Worm (Caenorhabditis elegans): ENCODE measurements around the gene rps-21.

Gene rps-21

ce11 chrIII:7192942-7193665, 3.7 kb upstream of the rps-21 start, which contains the start of gene mec-14:
Gene mec-14 (minus strand): TSS chrIII:7192992.
- TF ChIP-seq unc-86 (tag; optimal IDR thresholded peaks at IDR 0.05) (peak; percentile 39), ceh-88 (GFP tag; IDR thresholded peaks at IDR 0.05) (no peak), nhr-84 (tag; optimal IDR thresholded peaks at IDR 0.05) (no peak)

ce11 chrIII:7188300-7189052, 955 bp downstream of the rps-21 start, which contains the start of the genes F37C12.21 and F37C12.10:
Gene F37C12.21 (plus strand): TSS chrIII:7188357.
Gene F37C12.10 (minus strand): TSS chrIII:7188384.
- TF ChIP-seq pag-3 (tag; optimal IDR thresholded peaks at IDR 0.05; ENCODE audit: borderline replicate concordance, insufficient read depth) (no peak), grh-1 (GFP tag; IDR thresholded peaks at IDR 0.05) (no peak), elt-2 (tag; optimal IDR thresholded peaks at IDR 0.05) (peak; percentile 37), efl-1 (optimal IDR thresholded peaks at IDR 0.05) (no peak), efl-1 (GFP tag; optimal IDR thresholded peaks at IDR 0.05 in 1 of 2) (peak in 1 of 2 experiments; percentile 14), nhr-11 (tag; optimal IDR thresholded peaks at IDR 0.05) (no peak), lsy-2 (tag; optimal IDR thresholded peaks at IDR 0.05) (peak in 1 of 2 experiments; percentile 5), fos-1 (tag; optimal IDR thresholded peaks at IDR 0.05) (no peak)

- TF ChIP-seq ets-5 (GFP tag; IDR thresholded peaks at IDR 0.05) (no peak), fkh-8 (tag; optimal IDR thresholded peaks at IDR 0.05) (no peak), fkh-4 (tag; optimal IDR thresholded peaks at IDR 0.05; ENCODE audit: borderline replicate concordance) (no peak), xbp-1 (tag; optimal IDR thresholded peaks at IDR 0.05) (no peak), dpl-1 (GFP tag; optimal IDR thresholded peaks at IDR 0.05) (no peak), nhr-237 (tag; optimal IDR thresholded peaks at IDR 0.05) (no peak), unc-130 (tag; optimal IDR thresholded peaks at IDR 0.05) (no peak), nhr-28 (tag; optimal IDR thresholded peaks at IDR 0.05) (no peak), mdl-1 (tag; optimal IDR thresholded peaks at IDR 0.05) (no peak), nhr-71 (tag; optimal IDR thresholded peaks at IDR 0.05) (no peak), unc-62 (GFP tag; optimal IDR thresholded peaks at IDR 0.05) (no peak), nhr-84 (tag; optimal IDR thresholded peaks at IDR 0.05) (no peak), zip-4 (GFP tag; optimal IDR thresholded peaks at IDR 0.05) (no peak), skn-1 (tag; optimal IDR thresholded peaks at IDR 0.05) (no peak), unc-98 (GFP tag; IDR thresholded peaks at IDR 0.05) (no peak), ceh-88 (GFP tag; IDR thresholded peaks at IDR 0.05) (no peak), C16A3.4 (tag; optimal IDR thresholded peaks at IDR 0.05) (no peak), elt-3 (tag; optimal IDR thresholded peaks at IDR 0.05) (no peak), aha-1 (tag; optimal IDR thresholded peaks at IDR 0.05) (no peak)
Observed at ce11 chrIII:7185473-7185872, 4.0 kb downstream of the rps-21 start, which contains the start of gene F37C12.14. Gene F37C12.14 (minus strand): TSS chrIII:7185573.

ce11 chrIII:7184022-7184421, 5.4 kb downstream of the rps-21 start, which contains the start of gene yju-2:
Gene yju-2 (plus strand): TSS chrIII:7184336.
- TF ChIP-seq nhr-90 (tag; optimal IDR thresholded peaks at IDR 0.05; ENCODE audit: poor library complexity), result peak; percentile 41
- no peak for TF ChIP-seq Y116A8C.19 (tag; optimal IDR thresholded peaks at IDR 0.05; ENCODE audit: borderline replicate concordance)
- TF ChIP-seq ama-1 (optimal IDR thresholded peaks at IDR 0.05), result peak; percentile 31
- TF ChIP-seq vab-15 (tag; optimal IDR thresholded peaks at IDR 0.05), result peak; percentile 1
- TF ChIP-seq unc-30 (tag; optimal IDR thresholded peaks at IDR 0.05), result no peak
- TF ChIP-seq ztf-4 (tag; optimal IDR thresholded peaks at IDR 0.05), result peak; percentile 28
- peak; percentile 69 for TF ChIP-seq nhr-71 (tag; optimal IDR thresholded peaks at IDR 0.05)
- peak; percentile 13 for TF ChIP-seq tbx-2 (tag; optimal IDR thresholded peaks at IDR 0.05)
- peak; percentile 70 for TF ChIP-seq lin-13 (GFP tag; optimal IDR thresholded peaks at IDR 0.05)
- TF ChIP-seq mef-2 (tag; optimal IDR thresholded peaks at IDR 0.05), result no peak
- TF ChIP-seq fos-1 (tag; optimal IDR thresholded peaks at IDR 0.05), result peak; percentile 54
- peak; percentile 16 for TF ChIP-seq unc-86 (tag; optimal IDR thresholded peaks at IDR 0.05)
- TF ChIP-seq unc-130 (tag; optimal IDR thresholded peaks at IDR 0.05), result no peak
- peak; percentile 61 for TF ChIP-seq nhr-47 (tag; optimal IDR thresholded peaks at IDR 0.05)
- peak; percentile 33 for TF ChIP-seq hpl-2 (GFP tag; optimal IDR thresholded peaks at IDR 0.05)
- peak; percentile 30 for TF ChIP-seq nhr-19 (GFP tag; conservative IDR thresholded peaks at IDR 0.05)
- TF ChIP-seq C16A3.4 (tag; optimal IDR thresholded peaks at IDR 0.05), result peak; percentile 78
- peak; percentile 59 for TF ChIP-seq lin-14 (GFP tag; optimal IDR thresholded peaks at IDR 0.05)
- peak; percentile 56 for TF ChIP-seq lir-3 (tag; optimal IDR thresholded peaks at IDR 0.05; ENCODE audit: poor library complexity)
- peak; percentile 67 for TF ChIP-seq nhr-85 (tag)
- peak; percentile 59 for TF ChIP-seq skn-1 (tag; optimal IDR thresholded peaks at IDR 0.05)
- TF ChIP-seq mep-1 (tag; optimal IDR thresholded peaks at IDR 0.05), result peak; percentile 47
- TF ChIP-seq lsy-2 (tag; optimal IDR thresholded peaks at IDR 0.05), result peak; percentile 64 to 90
